Worm (Caenorhabditis elegans): ENCODE results near the gene Y50D4A.1.
A peak's percentile ranks its signal among the peaks of the same experiment; 100 is the strongest.

The Y50D4A.1 gene

DNA sequence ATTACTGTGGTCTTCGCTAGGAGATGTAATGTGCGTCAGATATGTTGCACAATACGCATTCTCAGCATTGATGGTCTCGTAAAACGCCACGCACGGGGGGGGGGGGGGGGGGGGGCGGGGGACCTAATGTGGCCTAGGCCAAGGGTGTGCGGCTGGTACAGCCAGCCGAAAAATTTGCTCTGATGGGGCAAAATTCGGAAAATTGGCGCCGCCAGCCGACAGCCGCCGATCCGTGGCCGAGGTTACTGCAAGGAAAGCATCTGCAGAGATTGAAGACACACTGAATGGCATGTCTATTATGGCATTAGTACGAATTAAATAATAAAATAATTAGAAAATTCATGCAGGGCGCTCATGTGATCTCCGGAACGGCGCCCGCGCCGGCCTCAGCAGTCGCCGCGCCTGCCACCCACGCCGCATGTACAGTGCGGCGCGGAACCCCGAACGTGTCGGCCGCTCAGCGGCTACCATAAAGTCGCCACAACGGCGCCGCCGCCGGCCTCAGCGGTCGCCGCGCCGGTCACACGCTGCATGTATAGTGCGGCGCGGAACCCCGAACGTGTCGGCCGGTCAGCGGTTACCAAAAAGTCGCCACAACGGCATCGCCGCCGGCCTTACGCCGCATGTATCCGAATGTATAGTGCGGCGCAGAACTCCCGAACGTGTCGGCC, 8.3 kb upstream of the Y50D4A.1 start, which contains the start of gene Y50D4A.6:
Gene Y50D4A.6 (minus strand): TSS at position 51 of the 671 bp plus-strand sequence.
- no peak for TF ChIP-seq ceh-13 (GFP tag; optimal IDR thresholded peaks at IDR 0.05)
- TF ChIP-seq tra-4 (tag; optimal IDR thresholded peaks at IDR 0.05) = no peak
- TF ChIP-seq ama-1 (optimal IDR thresholded peaks at IDR 0.05) = no peak
- no peak for TF ChIP-seq ceh-36 (tag; optimal IDR thresholded peaks at IDR 0.05)
- no peak for TF ChIP-seq hnd-1 (tag; optimal IDR thresholded peaks at IDR 0.05)
- TF ChIP-seq scrt-1 (GFP tag; IDR thresholded peaks at IDR 0.05) = no peak
- no peak for TF ChIP-seq tbx-37 (GFP tag; conservative IDR thresholded peaks at IDR 0.05)
- no peak for TF ChIP-seq tbx-11 (GFP tag; IDR thresholded peaks at IDR 0.05)
- no peak for TF ChIP-seq hmbx-1 (tag; optimal IDR thresholded peaks at IDR 0.05)
- TF ChIP-seq hmg-4 (GFP tag; optimal IDR thresholded peaks at IDR 0.05) = no peak
- no peak for TF ChIP-seq flt-1 (GFP tag; IDR thresholded peaks at IDR 0.05)
- no peak for TF ChIP-seq B0310.2 (tag; optimal IDR thresholded peaks at IDR 0.05)
- no peak for TF ChIP-seq pes-1 (GFP tag; IDR thresholded peaks at IDR 0.05)
- no peak for TF ChIP-seq sea-1 (GFP tag; conservative IDR thresholded peaks at IDR 0.05)
- no peak for TF ChIP-seq F13C5.2 (tag; optimal IDR thresholded peaks at IDR 0.05)
- TF ChIP-seq ets-7 (tag; optimal IDR thresholded peaks at IDR 0.05) = no peak
- TF ChIP-seq aly-1 (tag; optimal IDR thresholded peaks at IDR 0.05) = no peak

- TF ChIP-seq hmg-4 (GFP tag; optimal IDR thresholded peaks at IDR 0.05) (no peak), pes-1 (GFP tag; IDR thresholded peaks at IDR 0.05) (no peak), tbx-11 (GFP tag; IDR thresholded peaks at IDR 0.05) (no peak), tra-4 (tag; optimal IDR thresholded peaks at IDR 0.05) (no peak)
These were observed 6.0 kb upstream of the Y50D4A.1 start for ce11 chrV:1201717-1202116.

DNA sequence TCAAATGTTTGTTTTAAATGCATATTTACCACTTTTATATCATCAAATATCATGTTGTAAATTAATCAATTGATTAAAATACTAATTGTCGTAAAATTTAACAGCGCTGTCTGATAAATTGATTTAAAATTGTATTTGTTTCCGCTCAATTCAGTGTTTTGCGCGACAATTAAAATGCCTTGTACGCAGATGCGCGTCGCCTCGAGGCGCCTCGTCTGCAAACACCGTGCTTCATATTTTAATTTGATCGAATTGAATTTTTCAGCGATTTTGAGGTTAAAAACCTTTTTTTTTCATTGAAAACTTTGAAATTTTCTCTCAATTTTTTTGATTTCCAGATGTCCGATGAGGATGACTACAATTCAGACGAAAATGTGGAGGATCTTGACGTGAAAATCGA, 718 bp upstream of the Y50D4A.1 start, which contains the start of gene Y50D4A.5:
Gene Y50D4A.5 (plus strand): TSS at position 337 of the 400 bp plus-strand sequence.
- TF ChIP-seq hmbx-1 (tag; optimal IDR thresholded peaks at IDR 0.05) = no peak
- no peak for TF ChIP-seq B0310.2 (tag; optimal IDR thresholded peaks at IDR 0.05)
- TF ChIP-seq pes-1 (GFP tag; IDR thresholded peaks at IDR 0.05) = 0 out of 2 replicates have a peak, but pooled peaks have one; percentile 24
- TF ChIP-seq ceh-36 (tag; optimal IDR thresholded peaks at IDR 0.05) = no peak
- TF ChIP-seq aly-1 (tag; optimal IDR thresholded peaks at IDR 0.05) = no peak

DNA sequence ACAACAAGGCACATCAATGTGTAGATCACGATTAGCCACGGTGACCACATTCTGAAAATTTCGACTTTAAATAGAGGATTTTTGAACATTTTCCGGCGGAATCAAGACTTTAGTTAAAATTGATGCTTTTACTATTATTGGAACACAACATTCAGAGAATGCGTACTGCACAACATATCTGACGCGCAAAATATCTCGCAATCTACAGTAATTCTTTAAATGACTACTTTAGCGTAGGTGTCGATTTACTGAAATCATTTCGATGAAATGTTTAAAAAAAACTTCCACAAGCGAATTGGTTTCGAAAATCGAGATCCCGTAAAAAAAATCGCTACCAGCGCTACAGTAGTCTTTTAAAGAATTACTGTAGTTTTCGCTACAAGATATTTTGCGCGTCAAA, 12.8 kb downstream of the Y50D4A.1 start, which contains the start of gene Y50D4A.10:
Gene Y50D4A.10 (minus strand): TSS at position 57 of the 400 bp plus-strand sequence.
- TF ChIP-seq tbx-37 (GFP tag; conservative IDR thresholded peaks at IDR 0.05) = no peak
- no peak for TF ChIP-seq B0310.2 (tag; optimal IDR thresholded peaks at IDR 0.05)
- no peak for TF ChIP-seq ets-7 (tag; optimal IDR thresholded peaks at IDR 0.05)
- TF ChIP-seq tbx-11 (GFP tag; IDR thresholded peaks at IDR 0.05) = no peak

DNA sequence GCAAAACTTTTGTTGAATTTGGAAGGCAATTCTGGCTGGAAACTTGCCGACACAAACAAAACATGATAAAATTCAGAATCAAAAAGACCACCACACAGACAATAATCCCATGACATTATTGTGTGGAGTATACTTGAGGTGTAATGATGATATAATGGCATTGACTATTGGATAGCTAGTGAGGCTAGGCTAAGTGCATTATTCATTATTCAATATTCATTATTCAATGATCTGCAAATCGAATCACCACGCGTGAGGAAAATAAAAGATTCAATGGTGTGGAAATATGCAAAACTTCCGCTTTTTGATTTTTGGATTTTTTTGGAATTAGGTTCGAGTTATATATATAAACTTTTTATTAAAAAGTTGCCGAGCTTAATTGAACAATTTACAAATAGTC, 15.9 kb downstream of the Y50D4A.1 start:
- TF ChIP-seq aly-1 (tag; optimal IDR thresholded peaks at IDR 0.05) = no peak
- TF ChIP-seq sea-1 (GFP tag; conservative IDR thresholded peaks at IDR 0.05) = no peak
- no peak for TF ChIP-seq scrt-1 (GFP tag; IDR thresholded peaks at IDR 0.05)
- TF ChIP-seq hnd-1 (tag; optimal IDR thresholded peaks at IDR 0.05) = no peak
- TF ChIP-seq pes-1 (GFP tag; IDR thresholded peaks at IDR 0.05) = no peak
- no peak for TF ChIP-seq ceh-13 (GFP tag; optimal IDR thresholded peaks at IDR 0.05)
- TF ChIP-seq ceh-36 (tag; optimal IDR thresholded peaks at IDR 0.05) = no peak
- TF ChIP-seq hmbx-1 (tag; optimal IDR thresholded peaks at IDR 0.05) = no peak
- TF ChIP-seq tbx-37 (GFP tag; conservative IDR thresholded peaks at IDR 0.05) = no peak
- TF ChIP-seq hmg-4 (GFP tag; optimal IDR thresholded peaks at IDR 0.05) = no peak
- TF ChIP-seq ama-1 (optimal IDR thresholded peaks at IDR 0.05) = no peak
- no peak for TF ChIP-seq B0310.2 (tag; optimal IDR thresholded peaks at IDR 0.05)
- no peak for TF ChIP-seq ets-7 (tag; optimal IDR thresholded peaks at IDR 0.05)
- TF ChIP-seq flt-1 (GFP tag; IDR thresholded peaks at IDR 0.05) = no peak
- TF ChIP-seq F13C5.2 (tag; optimal IDR thresholded peaks at IDR 0.05) = no peak
- no peak for TF ChIP-seq tra-4 (tag; optimal IDR thresholded peaks at IDR 0.05)
- no peak for TF ChIP-seq tbx-11 (GFP tag; IDR thresholded peaks at IDR 0.05)

- TF ChIP-seq tra-4 (tag; optimal IDR thresholded peaks at IDR 0.05) (no peak), tbx-11 (GFP tag; IDR thresholded peaks at IDR 0.05) (no peak), ceh-13 (GFP tag; optimal IDR thresholded peaks at IDR 0.05) (no peak), hmbx-1 (tag; optimal IDR thresholded peaks at IDR 0.05) (no peak), ceh-36 (tag; optimal IDR thresholded peaks at IDR 0.05) (no peak)
These were observed 18.6 kb downstream of the Y50D4A.1 start for ce11 chrV:1226239-1226638.

DNA sequence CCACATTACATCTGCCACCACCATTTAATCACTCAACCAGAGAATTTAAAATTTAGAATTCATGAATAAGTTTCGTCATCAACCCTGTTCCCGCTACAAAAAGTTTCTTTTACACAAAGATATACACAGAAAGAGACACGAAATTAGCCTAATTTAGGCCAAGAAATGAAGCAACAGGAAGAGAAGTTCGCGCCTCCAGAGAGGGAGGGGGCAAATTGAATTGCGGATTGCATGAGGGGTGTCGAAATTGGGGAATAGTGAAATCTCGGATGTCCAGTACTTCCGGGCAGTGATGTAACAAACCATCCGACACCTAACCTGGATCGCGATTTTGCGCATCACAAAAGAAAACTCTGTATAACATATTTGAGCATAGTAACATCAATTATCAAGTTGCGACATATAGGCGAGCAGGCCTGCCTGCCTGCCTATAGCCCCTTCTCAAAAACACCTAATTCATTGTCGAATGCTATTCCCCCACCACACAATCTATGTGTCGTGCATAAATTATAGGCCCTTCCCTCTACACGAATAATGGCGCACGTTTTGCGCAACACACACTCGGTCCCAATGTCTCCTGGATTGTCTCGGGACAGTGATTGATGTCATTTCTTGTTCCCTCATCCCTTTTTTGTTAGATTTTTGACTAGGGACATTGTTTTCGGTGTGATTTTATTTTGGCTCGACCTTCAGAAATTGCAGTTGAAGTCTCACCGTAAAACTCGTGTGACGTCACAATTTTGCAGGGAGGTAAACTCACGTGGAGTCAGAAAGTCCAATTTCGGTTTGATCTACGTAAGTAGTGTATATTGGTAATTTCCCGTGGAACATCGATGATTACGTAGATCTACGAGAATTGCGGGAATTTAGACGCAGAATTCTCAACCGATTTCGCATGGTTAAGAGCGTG, 20.3 kb downstream of the Y50D4A.1 start:
- TF ChIP-seq ceh-36 (tag; optimal IDR thresholded peaks at IDR 0.05) = no peak
- no peak for TF ChIP-seq tbx-11 (GFP tag; IDR thresholded peaks at IDR 0.05)
- TF ChIP-seq flt-1 (GFP tag; IDR thresholded peaks at IDR 0.05) = no peak
- no peak for TF ChIP-seq tbx-37 (GFP tag; conservative IDR thresholded peaks at IDR 0.05)
- TF ChIP-seq hmg-4 (GFP tag; optimal IDR thresholded peaks at IDR 0.05) = no peak
- TF ChIP-seq hmbx-1 (tag; optimal IDR thresholded peaks at IDR 0.05) = no peak
- TF ChIP-seq aly-1 (tag; optimal IDR thresholded peaks at IDR 0.05) = no peak
- no peak for TF ChIP-seq ama-1 (optimal IDR thresholded peaks at IDR 0.05)
- TF ChIP-seq hnd-1 (tag; optimal IDR thresholded peaks at IDR 0.05) = no peak
- no peak for TF ChIP-seq B0310.2 (tag; optimal IDR thresholded peaks at IDR 0.05)
- TF ChIP-seq ceh-13 (GFP tag; optimal IDR thresholded peaks at IDR 0.05) = no peak
- TF ChIP-seq sea-1 (GFP tag; conservative IDR thresholded peaks at IDR 0.05) = no peak
- no peak for TF ChIP-seq pes-1 (GFP tag; IDR thresholded peaks at IDR 0.05)
- no peak for TF ChIP-seq scrt-1 (GFP tag; IDR thresholded peaks at IDR 0.05)
- no peak for TF ChIP-seq ets-7 (tag; optimal IDR thresholded peaks at IDR 0.05)

Measured in whole organism, early embryonic.